Worm (Caenorhabditis elegans): ENCODE measurements around the gene acr-7.

The acr-7 gene

DNA sequence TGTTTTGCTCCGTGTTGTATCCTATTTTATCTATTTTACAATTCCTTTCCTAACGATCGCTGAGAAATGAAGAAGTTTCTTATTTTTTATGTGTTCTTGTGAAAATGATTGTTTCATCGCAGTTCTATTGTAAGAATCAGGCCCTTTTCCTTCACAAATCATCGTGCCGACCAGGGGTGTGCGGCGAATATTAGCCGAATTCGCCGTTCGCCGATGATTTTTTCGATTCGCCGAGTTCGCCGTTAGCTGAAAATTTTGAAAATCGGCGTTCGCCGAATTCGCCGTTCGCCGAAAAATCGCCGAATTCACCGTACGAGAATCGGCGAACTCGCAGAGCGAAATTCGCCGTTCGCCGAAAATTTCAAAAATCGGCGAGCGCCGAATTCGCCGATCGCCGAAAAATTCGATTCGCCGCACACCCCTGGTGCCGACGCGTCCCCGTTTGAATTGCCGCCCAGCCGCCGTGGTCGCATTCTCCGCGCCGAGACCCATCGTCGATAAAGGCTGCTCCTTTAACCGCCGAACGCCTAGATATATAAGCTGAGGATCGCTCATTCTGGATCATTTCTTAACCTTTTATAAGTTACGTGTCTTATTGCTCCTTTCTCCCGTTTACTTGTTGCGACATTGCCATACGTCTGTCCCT lies 14.0 kb upstream of the acr-7 start:
- no peak for TF ChIP-seq cog-1 (tag; optimal IDR thresholded peaks at IDR 0.05)
- TF ChIP-seq med-1 (GFP tag; optimal IDR thresholded peaks at IDR 0.05; ENCODE audit: insufficient read depth): no peak
- no peak for TF ChIP-seq klf-2 (GFP tag; conservative IDR thresholded peaks at IDR 0.05)
- TF ChIP-seq ztf-29 (GFP tag; IDR thresholded peaks at IDR 0.05): no peak
- no peak for TF ChIP-seq ztf-23 (GFP tag; IDR thresholded peaks at IDR 0.05)
- no peak for TF ChIP-seq flt-1 (GFP tag; IDR thresholded peaks at IDR 0.05)
- TF ChIP-seq T22C8.4 (GFP tag; IDR thresholded peaks at IDR 0.05): no peak
- TF ChIP-seq ref-1 (GFP tag; conservative IDR thresholded peaks at IDR 0.05): no peak
- TF ChIP-seq tab-1 (GFP tag; IDR thresholded peaks at IDR 0.05): no peak

DNA sequence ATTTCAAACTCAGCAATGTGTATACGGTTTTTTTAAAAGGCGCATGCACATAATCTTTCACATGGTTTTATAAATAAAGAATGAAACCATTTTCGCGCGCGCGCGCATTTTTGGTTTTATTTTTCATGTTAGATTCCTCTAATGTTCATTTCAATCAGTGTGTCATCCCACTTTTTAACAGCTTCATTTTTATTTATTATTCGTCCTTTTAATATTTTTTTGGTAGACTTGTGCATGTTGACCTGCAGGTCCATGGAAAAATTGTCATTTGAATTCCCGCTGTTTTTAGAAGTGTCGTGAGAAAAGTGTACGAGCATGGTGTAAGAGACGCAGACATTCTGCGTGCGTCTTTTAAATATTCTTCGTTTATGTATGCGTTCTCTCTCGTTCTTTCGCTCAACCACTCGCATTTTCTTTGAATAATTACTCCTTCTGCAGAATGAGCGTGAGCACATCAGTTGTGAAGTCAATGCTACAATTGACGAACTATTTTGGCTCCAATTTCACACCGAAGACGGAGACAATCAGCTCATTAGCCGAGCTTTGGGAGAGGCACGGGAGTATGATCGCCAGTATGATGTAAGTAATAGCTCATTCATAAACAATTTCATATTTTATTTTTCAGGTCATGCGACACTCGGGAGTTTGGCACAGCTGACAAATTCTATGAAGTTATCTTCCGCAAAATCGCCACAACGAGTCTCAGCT lies 10.8 kb upstream of the acr-7 start, which contains the start of gene lin-5:
TSS of gene lin-5 (plus strand) at position 354 of the 708 bp plus-strand sequence.
- TF ChIP-seq ztf-29 (GFP tag; IDR thresholded peaks at IDR 0.05): no peak
- TF ChIP-seq ref-1 (GFP tag; conservative IDR thresholded peaks at IDR 0.05): no peak
- 0 out of 2 replicates have a peak, but pooled peaks have one; percentile 47 for TF ChIP-seq klf-2 (GFP tag; conservative IDR thresholded peaks at IDR 0.05)
- no peak for TF ChIP-seq tab-1 (GFP tag; IDR thresholded peaks at IDR 0.05)
- TF ChIP-seq cog-1 (tag; optimal IDR thresholded peaks at IDR 0.05): peak; percentile 36
- no peak for TF ChIP-seq T22C8.4 (GFP tag; IDR thresholded peaks at IDR 0.05)
- no peak for TF ChIP-seq med-1 (GFP tag; optimal IDR thresholded peaks at IDR 0.05; ENCODE audit: insufficient read depth)
- no peak for TF ChIP-seq ztf-23 (GFP tag; IDR thresholded peaks at IDR 0.05)
- no peak for TF ChIP-seq flt-1 (GFP tag; IDR thresholded peaks at IDR 0.05)

DNA sequence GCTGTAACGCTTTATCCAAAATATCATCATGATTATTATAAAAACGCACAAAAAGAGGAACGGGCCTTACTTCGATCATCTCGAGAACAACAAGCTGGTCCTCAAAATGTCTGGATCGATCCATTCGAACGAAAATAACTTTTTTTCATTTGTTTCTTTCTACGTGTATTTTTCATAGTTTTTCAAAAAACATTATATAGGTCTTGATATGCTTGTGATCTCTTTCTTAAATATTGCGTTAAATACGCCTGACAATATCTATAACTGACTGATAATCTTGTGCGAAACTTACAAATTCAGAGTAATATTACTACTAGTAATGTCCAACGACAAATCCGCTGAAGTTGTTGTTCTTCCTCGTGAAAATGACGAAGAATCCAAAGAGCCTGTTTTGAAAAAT lies 8.5 kb upstream of the acr-7 start, which contains the start of gene sds-22:
TSS of gene sds-22 (plus strand) at position 301 of the 400 bp plus-strand sequence.
- TF ChIP-seq T22C8.4 (GFP tag; IDR thresholded peaks at IDR 0.05) (no peak), ref-1 (GFP tag; conservative IDR thresholded peaks at IDR 0.05) (no peak), med-1 (GFP tag; optimal IDR thresholded peaks at IDR 0.05; ENCODE audit: insufficient read depth) (no peak), tab-1 (GFP tag; IDR thresholded peaks at IDR 0.05) (no peak), ztf-23 (GFP tag; IDR thresholded peaks at IDR 0.05) (no peak), flt-1 (GFP tag; IDR thresholded peaks at IDR 0.05) (no peak), ztf-29 (GFP tag; IDR thresholded peaks at IDR 0.05) (no peak), cog-1 (tag; optimal IDR thresholded peaks at IDR 0.05) (no peak), klf-2 (GFP tag; conservative IDR thresholded peaks at IDR 0.05) (no peak)

ce11 chrII:7857485-7858010 lies 8.0 kb upstream of the acr-7 start, which contains the start of the genes cec-3 and T09A5.15:
Gene cec-3, minus strand, starts transcription at chrII:7857600.
Gene T09A5.15, plus strand, starts transcription at chrII:7857960.
- TF ChIP-seq ztf-23 (GFP tag; IDR thresholded peaks at IDR 0.05): 0 out of 2 replicates have a peak, but pooled peaks have one; percentile 35
- peak; percentile 48; the same call in 1 of the 2 replicates for TF ChIP-seq flt-1 (GFP tag; IDR thresholded peaks at IDR 0.05)
- TF ChIP-seq ztf-29 (GFP tag; IDR thresholded peaks at IDR 0.05): no peak; the same call in 1 of the 2 replicates
- peak; percentile 22 for TF ChIP-seq cog-1 (tag; optimal IDR thresholded peaks at IDR 0.05)

ce11 chrII:7855619-7856018 lies 6.0 kb upstream of the acr-7 start, which contains the start of gene mdmh-35:
Gene mdmh-35, minus strand, starts transcription at chrII:7855719.
- TF ChIP-seq flt-1 (GFP tag; IDR thresholded peaks at IDR 0.05) (no peak), klf-2 (GFP tag; conservative IDR thresholded peaks at IDR 0.05) (no peak), T22C8.4 (GFP tag; IDR thresholded peaks at IDR 0.05) (no peak), cog-1 (tag; optimal IDR thresholded peaks at IDR 0.05) (no peak), med-1 (GFP tag; optimal IDR thresholded peaks at IDR 0.05; ENCODE audit: insufficient read depth) (no peak), ref-1 (GFP tag; conservative IDR thresholded peaks at IDR 0.05) (no peak), ztf-23 (GFP tag; IDR thresholded peaks at IDR 0.05) (no peak), ztf-29 (GFP tag; IDR thresholded peaks at IDR 0.05) (no peak), tab-1 (GFP tag; IDR thresholded peaks at IDR 0.05) (no peak)

- TF ChIP-seq flt-1 (GFP tag; IDR thresholded peaks at IDR 0.05): no peak
- TF ChIP-seq ztf-23 (GFP tag; IDR thresholded peaks at IDR 0.05): no peak
- no peak for TF ChIP-seq tab-1 (GFP tag; IDR thresholded peaks at IDR 0.05)
- no peak for TF ChIP-seq klf-2 (GFP tag; conservative IDR thresholded peaks at IDR 0.05)
- TF ChIP-seq T22C8.4 (GFP tag; IDR thresholded peaks at IDR 0.05): no peak
- no peak for TF ChIP-seq ref-1 (GFP tag; conservative IDR thresholded peaks at IDR 0.05)
- TF ChIP-seq cog-1 (tag; optimal IDR thresholded peaks at IDR 0.05): no peak
- no peak for TF ChIP-seq ztf-29 (GFP tag; IDR thresholded peaks at IDR 0.05)
- no peak for TF ChIP-seq med-1 (GFP tag; optimal IDR thresholded peaks at IDR 0.05; ENCODE audit: insufficient read depth)
Observed at ce11 chrII:7854942-7855341, 5.3 kb upstream of the acr-7 start, which contains the start of gene mdt-10. Gene mdt-10, minus strand, starts transcription at chrII:7855042.

ce11 chrII:7853679-7854078 lies 4.1 kb upstream of the acr-7 start, which contains the start of gene T09A5.5:
Gene T09A5.5, minus strand, starts transcription at chrII:7853779.
- TF ChIP-seq cog-1 (tag; optimal IDR thresholded peaks at IDR 0.05) (no peak), ref-1 (GFP tag; conservative IDR thresholded peaks at IDR 0.05) (no peak), ztf-29 (GFP tag; IDR thresholded peaks at IDR 0.05) (no peak), tab-1 (GFP tag; IDR thresholded peaks at IDR 0.05) (no peak), klf-2 (GFP tag; conservative IDR thresholded peaks at IDR 0.05) (no peak)

DNA sequence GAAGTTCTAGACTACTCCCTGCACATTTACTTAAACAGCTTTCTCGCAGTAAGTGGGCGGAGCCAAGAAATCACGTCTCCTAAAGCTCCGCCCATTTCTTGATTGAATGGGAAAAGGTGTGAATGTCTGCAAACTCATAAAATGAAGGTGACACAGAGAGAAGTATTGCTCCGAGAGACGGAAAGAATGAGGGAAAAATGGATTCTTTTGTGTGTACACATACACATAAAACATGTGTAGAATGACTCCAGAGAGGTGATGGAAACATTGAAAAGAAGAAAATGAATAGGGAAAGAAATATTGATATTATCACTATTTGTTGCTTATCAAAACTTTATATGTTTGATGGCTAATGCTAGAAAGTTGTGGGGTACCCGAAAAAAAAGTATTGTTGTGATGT lies 1.9 kb upstream of the acr-7 start:
- no peak for TF ChIP-seq ztf-23 (GFP tag; IDR thresholded peaks at IDR 0.05)
- no peak for TF ChIP-seq ztf-29 (GFP tag; IDR thresholded peaks at IDR 0.05)
- TF ChIP-seq tab-1 (GFP tag; IDR thresholded peaks at IDR 0.05): no peak
- no peak for TF ChIP-seq T22C8.4 (GFP tag; IDR thresholded peaks at IDR 0.05)
- no peak for TF ChIP-seq flt-1 (GFP tag; IDR thresholded peaks at IDR 0.05)
- TF ChIP-seq cog-1 (tag; optimal IDR thresholded peaks at IDR 0.05): no peak
- no peak for TF ChIP-seq klf-2 (GFP tag; conservative IDR thresholded peaks at IDR 0.05)
- no peak for TF ChIP-seq med-1 (GFP tag; optimal IDR thresholded peaks at IDR 0.05; ENCODE audit: insufficient read depth)
- TF ChIP-seq ref-1 (GFP tag; conservative IDR thresholded peaks at IDR 0.05): no peak

- TF ChIP-seq med-1 (GFP tag; optimal IDR thresholded peaks at IDR 0.05; ENCODE audit: insufficient read depth) (no peak), ztf-23 (GFP tag; IDR thresholded peaks at IDR 0.05) (no peak), flt-1 (GFP tag; IDR thresholded peaks at IDR 0.05) (no peak), T22C8.4 (GFP tag; IDR thresholded peaks at IDR 0.05) (no peak), ref-1 (GFP tag; conservative IDR thresholded peaks at IDR 0.05) (no peak), tab-1 (GFP tag; IDR thresholded peaks at IDR 0.05) (no peak), cog-1 (tag; optimal IDR thresholded peaks at IDR 0.05) (no peak), klf-2 (GFP tag; conservative IDR thresholded peaks at IDR 0.05) (no peak), ztf-29 (GFP tag; IDR thresholded peaks at IDR 0.05) (no peak)
Observed at ce11 chrII:7850575-7850974, 978 bp upstream of the acr-7 start.
